Worm (Caenorhabditis elegans) whole organism, late embryonic: ENCODE results near the gene T01D1.7.

Source experiments
- C08G9.2 ChIP-seq: sonication (generic microtip); optimal IDR thresholded peaks from 2 replicates; lab custom pipeline; 2016; ENCODE audit warnings: mild to moderate bottlenecking, missing genetic modification characterization, moderate library complexity, missing compliant biosample characterization
- K02D7.2 ChIP-seq: sonication (generic microtip); optimal IDR thresholded peaks from 2 replicates; lab custom pipeline; 2017; ENCODE audit warnings: mild to moderate bottlenecking, missing genetic modification characterization, missing compliant biosample characterization
- K09A11.1 ChIP-seq: sonication (generic microtip); optimal IDR thresholded peaks from 2 replicates; lab custom pipeline; 2017; ENCODE audit warnings: antibody characterized with exemption, mild to moderate bottlenecking, missing genetic modification characterization, missing compliant biosample characterization; ENCODE audit not compliant: insufficient read depth
- T23F11.4 ChIP-seq: fragments of 200-800 bp; sonication (Bioruptor generic); optimal IDR thresholded peaks from 2 replicates; lab custom pipeline; 2018; ENCODE audit warnings: mild to moderate bottlenecking, missing genetic modification characterization, missing compliant biosample characterization
- ahr-1 ChIP-seq: sonication (generic microtip); optimal IDR thresholded peaks from 2 replicates; lab custom pipeline; 2016; ENCODE audit warnings: missing genetic modification characterization, missing compliant biosample characterization
- ceh-30 ChIP-seq: fragments of 150-350 bp; optimal IDR thresholded peaks from 2 replicates; lab custom pipeline; 2014; ENCODE audit warnings: missing biosample characterization, missing genetic modification characterization
- ceh-31 ChIP-seq: sonication (generic microtip); optimal IDR thresholded peaks from 2 replicates; lab custom pipeline; 2016; ENCODE audit warnings: missing genetic modification characterization, missing compliant biosample characterization
- ceh-45 ChIP-seq: fragments of 200-800 bp; sonication (Bioruptor generic); IDR thresholded peaks from 2 replicates; pipeline ENCODE4 v1.3.6; 2022; ENCODE audit warnings: missing genetic modification reagents, missing genetic modification characterization, missing compliant biosample characterization
- che-1 ChIP-seq: sonication (generic microtip); optimal IDR thresholded peaks from 2 replicates; lab custom pipeline; 2016; ENCODE audit warnings: mild to moderate bottlenecking, missing genetic modification characterization, missing compliant biosample characterization
- dmd-4 ChIP-seq: sonication (generic microtip); optimal IDR thresholded peaks from 2 replicates; lab custom pipeline; 2016; ENCODE audit warnings: borderline replicate concordance, missing genetic modification characterization, missing compliant biosample characterization
- elt-2 ChIP-seq: sonication (generic microtip); optimal IDR thresholded peaks from 2 replicates; lab custom pipeline; 2016; ENCODE audit warnings: missing genetic modification reagents, missing genetic modification characterization, missing compliant biosample characterization
- eyg-1 ChIP-seq: sonication (generic microtip); optimal IDR thresholded peaks from 2 replicates; lab custom pipeline; 2016; ENCODE audit warnings: missing genotype, missing genetic modification characterization, missing compliant biosample characterization
- fkh-10 ChIP-seq: fragments of 150-350 bp; optimal IDR thresholded peaks from 2 replicates; lab custom pipeline; 2014; ENCODE audit warnings: missing biosample characterization, missing genetic modification reagents, missing genetic modification characterization
- fkh-6 ChIP-seq: sonication (generic microtip); optimal IDR thresholded peaks from 2 replicates; lab custom pipeline; 2016; ENCODE audit warnings: missing genetic modification characterization, missing compliant biosample characterization
- hlh-13 ChIP-seq: fragments of 200-800 bp; sonication (Bioruptor generic); optimal IDR thresholded peaks from 2 replicates; lab custom pipeline; 2018; ENCODE audit warnings: mild to moderate bottlenecking, missing genetic modification characterization, missing compliant biosample characterization
- hlh-15 ChIP-seq: sonication (generic microtip); optimal IDR thresholded peaks from 2 replicates; lab custom pipeline; 2016; ENCODE audit warnings: missing genetic modification characterization, missing compliant biosample characterization
- hlh-30 ChIP-seq: sonication (generic microtip); optimal IDR thresholded peaks from 2 replicates; lab custom pipeline; 2017; ENCODE audit warnings: antibody characterized with exemption, missing genetic modification characterization, missing compliant biosample characterization; ENCODE audit not compliant: insufficient read depth
- hlh-8 ChIP-seq: sonication (generic microtip); optimal IDR thresholded peaks from 2 replicates; lab custom pipeline; 2016; ENCODE audit warnings: missing genotype, missing genetic modification characterization, missing compliant biosample characterization
- lin-11 ChIP-seq: fragments of 200-800 bp; sonication (Bioruptor generic); optimal IDR thresholded peaks from 2 replicates; lab custom pipeline; 2018; ENCODE audit warnings: mild to moderate bottlenecking, missing genetic modification characterization, missing compliant biosample characterization
- nfya-1 ChIP-seq: sonication (generic microtip); optimal IDR thresholded peaks from 2 replicates; lab custom pipeline; 2017; ENCODE audit warnings: missing genetic modification characterization, mild to moderate bottlenecking, missing compliant biosample characterization, antibody characterized with exemption, moderate library complexity
- npax-4 ChIP-seq: sonication (generic microtip); optimal IDR thresholded peaks from 2 replicates; lab custom pipeline; 2016; ENCODE audit warnings: missing genetic modification characterization, missing compliant biosample characterization
- odd-2 ChIP-seq: sonication (generic microtip); optimal IDR thresholded peaks from 2 replicates; lab custom pipeline; 2017; ENCODE audit warnings: antibody characterized with exemption, mild to moderate bottlenecking, missing genetic modification characterization, missing compliant biosample characterization
- pha-4 ChIP-seq: fragments of 150-350 bp; optimal IDR thresholded peaks from 2 replicates; lab custom pipeline; 2018; ENCODE audit warnings: missing biosample characterization, missing genetic modification reagents, missing genetic modification characterization
- pqm-1 ChIP-seq: sonication (generic microtip); optimal IDR thresholded peaks from 2 replicates; lab custom pipeline; 2016; ENCODE audit warnings: missing genetic modification characterization, missing compliant biosample characterization
- rnt-1 ChIP-seq: sonication (generic microtip); optimal IDR thresholded peaks from 2 replicates; lab custom pipeline; 2016; ENCODE audit warnings: missing genetic modification characterization, missing compliant biosample characterization
- sox-2 ChIP-seq: fragments of 200-800 bp; sonication (Bioruptor generic); IDR thresholded peaks from 2 replicates; pipeline ENCODE4 v1.3.6; 2022; ENCODE audit warnings: missing genetic modification reagents, missing genetic modification characterization, missing compliant biosample characterization
- syd-9 ChIP-seq: sonication (generic microtip); optimal IDR thresholded peaks from 2 replicates; lab custom pipeline; 2016; ENCODE audit warnings: mild to moderate bottlenecking, missing genetic modification characterization, moderate library complexity, missing compliant biosample characterization
- tbx-2 ChIP-seq: sonication (generic microtip); optimal IDR thresholded peaks from 2 replicates; lab custom pipeline; 2016; ENCODE audit warnings: missing genetic modification characterization, missing compliant biosample characterization
- ttx-3 ChIP-seq: sonication (generic microtip); optimal IDR thresholded peaks from 2 replicates; lab custom pipeline; 2016; ENCODE audit warnings: missing genetic modification reagents, missing genetic modification characterization, missing compliant biosample characterization
- unc-42 ChIP-seq: sonication (generic microtip); optimal IDR thresholded peaks from 2 replicates; lab custom pipeline; 2016; ENCODE audit warnings: missing genotype, missing genetic modification characterization, missing compliant biosample characterization

T01D1.7 gene

DNA sequence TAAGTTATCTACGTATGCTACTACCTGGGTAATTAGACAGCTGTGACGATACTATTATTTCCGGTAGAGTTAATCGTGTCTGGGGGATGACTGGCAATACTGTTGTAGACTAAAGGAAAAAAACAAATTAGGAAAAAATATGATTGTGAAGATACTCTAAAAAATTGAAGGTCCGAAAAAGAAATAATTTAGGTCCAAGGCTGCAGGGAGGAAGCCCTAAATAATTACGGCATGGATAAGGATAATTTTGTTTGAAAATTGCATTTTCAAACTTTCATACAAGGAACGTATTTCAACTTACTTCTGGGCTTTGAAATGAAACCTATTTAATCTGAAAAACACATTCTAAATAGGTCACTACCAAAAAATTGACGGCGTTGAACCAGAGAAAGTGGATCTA lies 44.6 kb downstream of the T01D1.7 start, which contains the start of gene srd-3:
Gene srd-3 (minus strand): TSS at position 101 of the 400 bp plus-strand sequence.
- TF ChIP-seq rnt-1 (tag; lab: Kevin White, UChicago) (no peak), tbx-2 (tag; lab: Kevin White, UChicago) (no peak), K02D7.2 (tag; lab: Kevin White, UChicago) (no peak), odd-2 (tag; lab: Kevin White, UChicago) (no peak), npax-4 (tag; lab: Kevin White, UChicago) (no peak), T23F11.4 (GFP tag; lab: Kevin White, UChicago) (no peak), syd-9 (tag; lab: Kevin White, UChicago) (no peak)

DNA sequence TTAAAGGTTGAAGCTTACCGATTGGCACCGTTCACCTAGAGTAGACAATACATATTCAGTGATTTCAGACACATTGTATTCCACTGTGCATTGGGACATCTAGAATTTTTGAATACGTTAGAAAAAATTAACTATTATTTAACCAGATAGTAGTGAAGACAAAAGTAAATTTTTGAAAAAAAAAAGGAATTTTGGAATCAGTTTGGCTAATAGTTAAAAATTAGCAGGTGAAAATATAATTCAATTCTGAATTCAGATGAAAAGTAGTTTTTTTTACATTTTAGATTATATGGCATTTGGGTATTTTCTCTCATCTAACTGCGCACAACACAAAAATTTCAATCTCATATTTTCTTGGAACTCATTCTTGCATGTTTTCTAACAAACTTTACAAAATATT lies 48.7 kb downstream of the T01D1.7 start, which contains the start of gene nmur-2:
Gene nmur-2 (minus strand): TSS at position 101 of the 400 bp plus-strand sequence.
- TF ChIP-seq syd-9 (tag; lab: Kevin White, UChicago) (no peak), lin-11 (tag; lab: Kevin White, UChicago) (no peak), hlh-15 (no peak), eyg-1 (tag; lab: Kevin White, UChicago) (no peak), pha-4 (tag; lab: Kevin White, UChicago) (no peak), ahr-1 (tag; lab: Kevin White, UChicago) (no peak), dmd-4 (tag; lab: Kevin White, UChicago) (no peak), hlh-8 (tag; lab: Kevin White, UChicago) (no peak), fkh-10 (no peak), K09A11.1 (tag; lab: Kevin White, UChicago) (no peak), ceh-30 (no peak), pqm-1 (no peak), ttx-3 (no peak)

DNA sequence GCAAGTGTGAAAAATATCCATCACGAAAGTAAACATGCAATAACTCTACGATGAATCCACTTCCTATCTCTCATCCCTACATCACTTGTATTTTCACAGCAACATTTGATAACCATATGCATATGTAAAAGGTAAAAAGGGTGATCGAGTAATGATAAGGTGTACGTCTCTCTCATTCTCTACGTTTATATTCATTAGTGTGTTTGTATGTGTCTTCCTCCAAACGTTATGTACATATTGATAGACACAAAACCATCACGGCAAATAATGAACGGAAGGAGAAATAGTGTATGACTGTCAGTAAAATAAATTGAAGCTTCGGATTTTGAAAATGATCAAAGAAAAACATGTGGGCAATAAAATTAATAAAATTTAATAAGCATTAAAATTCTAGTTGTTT lies 51.1 kb downstream of the T01D1.7 start:
- TF ChIP-seq hlh-15 (no peak), hlh-30 (tag; lab: Kevin White, UChicago) (no peak), elt-2 (tag; lab: Kevin White, UChicago) (peak; percentile 40), tbx-2 (tag; lab: Kevin White, UChicago) (peak; percentile 24), K02D7.2 (tag; lab: Kevin White, UChicago) (no peak)

DNA sequence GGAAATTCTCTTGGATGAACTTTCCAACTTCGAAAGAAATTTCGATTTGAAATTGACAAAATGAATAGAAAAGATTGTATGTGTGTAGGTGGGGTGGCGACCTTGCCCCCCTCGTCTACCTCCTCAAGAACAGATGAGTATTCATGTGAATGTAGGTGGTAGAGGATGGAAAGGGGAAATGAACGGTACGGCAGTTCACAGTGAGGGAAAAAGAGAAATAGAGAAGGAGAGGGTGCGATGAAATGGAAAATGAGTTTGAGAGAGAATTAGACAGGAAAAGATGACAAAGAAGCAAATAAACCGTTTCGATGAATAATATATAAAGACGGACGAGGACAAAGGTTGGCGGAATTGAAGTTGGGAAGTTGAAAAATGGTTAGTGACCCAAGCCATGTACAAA lies 51.6 kb downstream of the T01D1.7 start:
- TF ChIP-seq ceh-31 (peak; percentile 40), C08G9.2 (tag; lab: Kevin White, UChicago) (no peak), nfya-1 (peak; percentile 31)
- TF ChIP-seq, all 69 proteins: peak for 2

DNA sequence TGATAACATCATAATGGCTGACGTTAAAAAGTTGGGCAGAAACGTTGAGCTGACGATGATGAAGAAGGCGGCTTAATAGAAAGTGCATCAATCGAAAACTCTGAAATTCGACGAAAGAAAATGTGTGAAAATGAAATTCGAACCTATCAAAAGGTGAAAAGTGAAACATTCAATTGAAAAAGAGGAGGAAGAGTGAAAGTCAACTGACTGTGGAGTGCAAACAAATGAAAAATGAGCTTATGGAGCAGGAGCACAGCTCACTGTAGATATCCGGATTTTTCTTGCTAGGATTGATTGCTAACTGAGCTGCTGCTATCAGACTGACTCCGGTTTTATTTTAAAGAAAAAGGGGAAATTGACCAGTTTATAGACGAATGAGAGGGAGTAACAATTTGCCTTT lies 52.5 kb downstream of the T01D1.7 start, which contains the start of gene K10B4.3:
Gene K10B4.3 (minus strand): TSS at position 101 of the 400 bp plus-strand sequence.
- TF ChIP-seq fkh-6 (tag; lab: Kevin White, UChicago) = no peak
- TF ChIP-seq unc-42 = no peak
- TF ChIP-seq hlh-30 (tag; lab: Kevin White, UChicago) = no peak
- TF ChIP-seq hlh-13 (GFP tag; lab: Kevin White, UChicago) = no peak
- no peak for TF ChIP-seq sox-2
- TF ChIP-seq tbx-2 (tag; lab: Kevin White, UChicago) = no peak
- TF ChIP-seq che-1 (tag; lab: Kevin White, UChicago) = no peak
- no peak for TF ChIP-seq ceh-45
- TF ChIP-seq hlh-15 = no peak
